Worm (Caenorhabditis elegans) whole organism, late embryonic: Measurements from ENCODE around the gene C04H5.1.

Experiments used
- C08G9.2 ChIP-seq: sonication (generic microtip); optimal IDR thresholded peaks from 2 replicates; lab custom pipeline; 2016; ENCODE audit warnings: mild to moderate bottlenecking, missing genetic modification characterization, moderate library complexity, missing compliant biosample characterization
- T23F11.4 ChIP-seq: fragments of 200-800 bp; sonication (Bioruptor generic); optimal IDR thresholded peaks from 2 replicates; lab custom pipeline; 2018; ENCODE audit warnings: mild to moderate bottlenecking, missing genetic modification characterization, missing compliant biosample characterization
- ahr-1 ChIP-seq: sonication (generic microtip); optimal IDR thresholded peaks from 2 replicates; lab custom pipeline; 2016; ENCODE audit warnings: missing genetic modification characterization, missing compliant biosample characterization
- ceh-18 ChIP-seq: sonication (generic microtip); optimal IDR thresholded peaks from 2 replicates; lab custom pipeline; 2016; ENCODE audit warnings: missing genetic modification characterization, missing compliant biosample characterization
- ceh-2 ChIP-seq: sonication (generic microtip); optimal IDR thresholded peaks from 2 replicates; lab custom pipeline; 2016; ENCODE audit warnings: missing genotype, missing genetic modification characterization, missing compliant biosample characterization
- ceh-24 ChIP-seq: sonication (generic microtip); optimal IDR thresholded peaks from 2 replicates; lab custom pipeline; 2016; ENCODE audit warnings: mild to moderate bottlenecking, missing genetic modification characterization, missing compliant biosample characterization
- ceh-30 ChIP-seq: fragments of 150-350 bp; optimal IDR thresholded peaks from 2 replicates; lab custom pipeline; 2014; ENCODE audit warnings: missing biosample characterization, missing genetic modification characterization
- ceh-34 ChIP-seq: sonication (generic microtip); optimal IDR thresholded peaks from 2 replicates; lab custom pipeline; 2016; ENCODE audit warnings: mild to moderate bottlenecking, missing genetic modification characterization, missing compliant biosample characterization
- ceh-48 ChIP-seq: sonication (generic microtip); optimal IDR thresholded peaks from 2 replicates; lab custom pipeline; 2016; ENCODE audit warnings: missing genetic modification characterization, inconsistent platforms, missing compliant biosample characterization
- che-1 ChIP-seq: sonication (generic microtip); optimal IDR thresholded peaks from 2 replicates; lab custom pipeline; 2016; ENCODE audit warnings: mild to moderate bottlenecking, missing genetic modification characterization, missing compliant biosample characterization
- elt-2 ChIP-seq: sonication (generic microtip); optimal IDR thresholded peaks from 2 replicates; lab custom pipeline; 2016; ENCODE audit warnings: missing genetic modification reagents, missing genetic modification characterization, missing compliant biosample characterization
- eyg-1 ChIP-seq: sonication (generic microtip); optimal IDR thresholded peaks from 2 replicates; lab custom pipeline; 2016; ENCODE audit warnings: missing genotype, missing genetic modification characterization, missing compliant biosample characterization
- fax-1 ChIP-seq: sonication (generic microtip); optimal IDR thresholded peaks from 2 replicates; lab custom pipeline; 2016; ENCODE audit warnings: missing genotype, missing genetic modification characterization, missing compliant biosample characterization
- gmeb-2 ChIP-seq: sonication (generic microtip); optimal IDR thresholded peaks from 2 replicates; lab custom pipeline; 2016; ENCODE audit warnings: missing genetic modification characterization, inconsistent platforms, missing compliant biosample characterization
- hlh-15 ChIP-seq: sonication (generic microtip); optimal IDR thresholded peaks from 2 replicates; lab custom pipeline; 2016; ENCODE audit warnings: missing genetic modification characterization, missing compliant biosample characterization
- hlh-30 ChIP-seq: sonication (generic microtip); optimal IDR thresholded peaks from 2 replicates; lab custom pipeline; 2017; ENCODE audit warnings: antibody characterized with exemption, missing genetic modification characterization, missing compliant biosample characterization; ENCODE audit not compliant: insufficient read depth
- hlh-6 ChIP-seq: sonication (generic microtip); optimal IDR thresholded peaks from 2 replicates; lab custom pipeline; 2016; ENCODE audit warnings: missing genotype, missing genetic modification characterization, missing compliant biosample characterization
- hlh-8 ChIP-seq: sonication (generic microtip); optimal IDR thresholded peaks from 2 replicates; lab custom pipeline; 2016; ENCODE audit warnings: missing genotype, missing genetic modification characterization, missing compliant biosample characterization
- madf-2 ChIP-seq: sonication (generic microtip); optimal IDR thresholded peaks from 2 replicates; lab custom pipeline; 2017; ENCODE audit warnings: missing genetic modification characterization, missing compliant biosample characterization
- mec-3 ChIP-seq: sonication (generic microtip); optimal IDR thresholded peaks from 2 replicates; lab custom pipeline; 2016; ENCODE audit warnings: borderline replicate concordance, missing genetic modification characterization, missing compliant biosample characterization
- nfya-1 ChIP-seq: sonication (generic microtip); optimal IDR thresholded peaks from 2 replicates; lab custom pipeline; 2017; ENCODE audit warnings: missing genetic modification characterization, mild to moderate bottlenecking, missing compliant biosample characterization, antibody characterized with exemption, moderate library complexity
- nhr-11 ChIP-seq: fragments of 150-350 bp; optimal IDR thresholded peaks from 2 replicates; lab custom pipeline; 2014; ENCODE audit warnings: missing biosample characterization, missing genetic modification characterization
- npax-4 ChIP-seq: sonication (generic microtip); optimal IDR thresholded peaks from 2 replicates; lab custom pipeline; 2016; ENCODE audit warnings: missing genetic modification characterization, missing compliant biosample characterization
- odd-2 ChIP-seq: sonication (generic microtip); optimal IDR thresholded peaks from 2 replicates; lab custom pipeline; 2017; ENCODE audit warnings: antibody characterized with exemption, mild to moderate bottlenecking, missing genetic modification characterization, missing compliant biosample characterization
- pag-3 ChIP-seq: sonication (generic microtip); optimal IDR thresholded peaks from 2 replicates; lab custom pipeline; 2016; ENCODE audit warnings: missing compliant biosample characterization, missing genetic modification characterization, borderline replicate concordance
- sox-2 ChIP-seq: fragments of 200-800 bp; sonication (Bioruptor generic); IDR thresholded peaks from 2 replicates; pipeline ENCODE4 v1.3.6; 2022; ENCODE audit warnings: missing genetic modification reagents, missing genetic modification characterization, missing compliant biosample characterization
- sox-4 ChIP-seq: sonication (generic microtip); optimal IDR thresholded peaks from 2 replicates; lab custom pipeline; 2017; ENCODE audit warnings: mild to moderate bottlenecking, missing genetic modification characterization, inconsistent platforms, missing compliant biosample characterization
- syd-9 ChIP-seq: sonication (generic microtip); optimal IDR thresholded peaks from 2 replicates; lab custom pipeline; 2016; ENCODE audit warnings: mild to moderate bottlenecking, missing genetic modification characterization, moderate library complexity, missing compliant biosample characterization
- unc-3 ChIP-seq, 2 experiments: fragments of 200-800 bp in 1 of 2; sonication (Bioruptor generic) in 1 of 2; sonication (generic microtip) in 1 of 2; conservative IDR thresholded peaks in 1 of 2; optimal IDR thresholded peaks in 1 of 2; 2 replicates each; pipeline versions ENCODE4 v1.3.6 to Lab custom; 2016 to 2022; ENCODE audit warnings: missing compliant biosample characterization in 2 of 2, missing genetic modification characterization in 2 of 2, missing genetic modification reagents in 1 of 2
- ztf-16 ChIP-seq: sonication (generic microtip); optimal IDR thresholded peaks from 2 replicates; lab custom pipeline; 2017; ENCODE audit warnings: missing genetic modification characterization, missing compliant biosample characterization

Gene C04H5.1

DNA sequence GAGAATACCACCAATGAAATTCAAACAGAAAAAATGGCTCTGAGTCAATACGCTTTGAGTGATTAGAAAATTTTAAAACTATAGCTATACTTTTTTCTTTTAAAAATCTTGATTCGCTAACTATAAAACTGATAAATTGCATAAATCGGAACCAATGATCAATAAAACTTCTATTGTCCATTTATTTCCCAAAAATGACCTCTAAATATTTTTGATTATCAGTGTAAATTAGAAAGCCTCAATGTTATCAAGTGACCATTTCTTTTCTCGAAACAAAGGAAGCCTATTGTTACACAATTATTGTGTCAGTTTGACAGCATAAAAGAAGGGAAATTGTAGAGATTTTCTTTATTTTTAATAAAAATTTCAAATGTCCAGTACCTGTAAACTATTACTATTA is 34.0 kb upstream of the C04H5.1 start, which contains the start of gene K10H10.4:
TSS of gene K10H10.4 (plus strand) at position 301 of the 400 bp plus-strand sequence.
- no peak for TF ChIP-seq syd-9 (tag; lab: Kevin White, UChicago)
- no peak for TF ChIP-seq C08G9.2 (tag; lab: Kevin White, UChicago)
- no peak for TF ChIP-seq hlh-30 (tag; lab: Kevin White, UChicago)
- TF ChIP-seq madf-2 (tag; lab: Kevin White, UChicago), result no peak
- no peak for TF ChIP-seq ztf-16
- no peak for TF ChIP-seq ceh-2 (tag; lab: Kevin White, UChicago)
- no peak for TF ChIP-seq ceh-30
- TF ChIP-seq odd-2 (tag; lab: Kevin White, UChicago), result no peak

DNA sequence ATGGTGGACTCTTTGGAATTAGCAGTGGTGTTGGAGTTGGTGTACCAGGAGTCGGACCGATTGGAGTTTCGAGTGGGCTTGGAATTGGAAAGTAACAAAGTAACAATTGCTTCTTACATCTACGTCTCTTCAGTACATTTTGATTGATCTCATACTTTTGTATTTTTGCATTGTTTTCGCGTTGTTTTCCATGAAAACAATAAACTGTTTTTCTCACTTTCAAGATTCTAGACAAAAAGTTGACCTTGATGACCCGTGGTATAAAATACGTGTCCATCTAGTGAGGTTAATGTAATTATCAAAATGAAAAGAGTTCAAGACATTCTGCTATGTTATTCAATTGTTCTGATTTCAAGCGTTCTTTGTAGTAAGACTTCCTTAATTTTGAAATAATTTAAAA is 32.7 kb upstream of the C04H5.1 start, which contains the start of gene K10H10.5:
TSS of gene K10H10.5 (plus strand) at position 301 of the 400 bp plus-strand sequence.
- TF ChIP-seq ceh-18 (tag; lab: Kevin White, UChicago), result no peak
- TF ChIP-seq pag-3, result no peak
- no peak for TF ChIP-seq npax-4 (tag; lab: Kevin White, UChicago)
- TF ChIP-seq elt-2 (tag; lab: Kevin White, UChicago), result no peak
- TF ChIP-seq fax-1 (tag; lab: Kevin White, UChicago), result no peak
- no peak for TF ChIP-seq ahr-1 (tag; lab: Kevin White, UChicago)
- no peak for TF ChIP-seq madf-2 (tag; lab: Kevin White, UChicago)
- TF ChIP-seq ceh-24 (tag; lab: Kevin White, UChicago), result no peak
- no peak for TF ChIP-seq hlh-6
- TF ChIP-seq T23F11.4 (GFP tag; lab: Kevin White, UChicago), result no peak
- TF ChIP-seq nfya-1 (tag; lab: Kevin White, UChicago), result no peak
- no peak for TF ChIP-seq mec-3
- TF ChIP-seq nhr-11 (tag; lab: Kevin White, UChicago), result no peak
- TF ChIP-seq gmeb-2 (tag; lab: Kevin White, UChicago), result no peak

DNA sequence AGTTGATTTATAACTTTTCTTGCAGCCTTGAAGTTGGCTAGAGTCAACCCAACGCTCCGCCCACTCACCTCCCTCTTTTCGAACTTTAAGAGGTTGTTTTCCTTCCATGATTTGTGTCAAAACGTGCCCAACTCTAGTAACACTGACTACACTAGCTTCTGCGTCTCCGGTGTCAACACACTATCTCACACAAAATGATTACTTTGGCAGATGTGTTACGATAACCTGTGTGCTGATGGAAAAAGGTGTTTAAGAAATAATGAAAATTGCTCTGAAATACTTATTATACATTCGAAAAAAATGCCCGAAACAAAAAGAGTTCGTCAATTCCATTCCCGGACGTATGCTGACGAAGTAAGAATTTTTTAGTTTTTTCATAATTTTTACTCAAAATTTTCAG is 31.1 kb upstream of the C04H5.1 start, which contains the start of gene K10H10.6:
TSS of gene K10H10.6 (plus strand) at position 301 of the 400 bp plus-strand sequence.
- TF ChIP-seq odd-2 (tag; lab: Kevin White, UChicago) (no peak), sox-2 (GFP tag; lab: Robert Waterston, UW) (no peak)

DNA sequence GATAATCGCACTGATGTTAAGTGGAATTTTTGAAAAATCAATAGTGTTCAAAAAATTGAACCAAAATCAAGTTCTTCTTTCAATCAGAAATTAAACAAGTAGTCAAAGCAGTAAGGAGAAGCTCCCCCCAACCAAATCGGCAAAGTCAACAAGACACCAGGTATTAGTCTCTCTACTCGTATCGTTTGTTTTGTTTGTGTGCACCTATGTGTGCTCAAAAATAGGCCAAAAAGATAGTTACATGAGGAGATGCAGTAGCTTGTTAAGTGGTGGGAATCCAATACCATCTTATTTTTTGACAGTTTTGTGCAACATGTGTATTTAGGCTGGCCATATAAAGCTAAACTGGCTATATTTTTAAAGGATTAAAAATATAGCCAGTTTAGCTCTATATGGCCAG is 27.9 kb upstream of the C04H5.1 start, which contains the start of gene K10H10.12:
TSS of gene K10H10.12 (minus strand) at position 101 of the 400 bp plus-strand sequence.
- TF ChIP-seq sox-4 (no peak), ahr-1 (tag; lab: Kevin White, UChicago) (no peak), unc-3 (GFP tag; conservative IDR thresholded peaks at IDR 0.05; lab: Robert Waterston, UW) (no peak), unc-3 (tag; optimal IDR thresholded peaks at IDR 0.05; lab: Kevin White, UChicago) (no peak), hlh-15 (tag; lab: Kevin White, UChicago) (no peak)

DNA sequence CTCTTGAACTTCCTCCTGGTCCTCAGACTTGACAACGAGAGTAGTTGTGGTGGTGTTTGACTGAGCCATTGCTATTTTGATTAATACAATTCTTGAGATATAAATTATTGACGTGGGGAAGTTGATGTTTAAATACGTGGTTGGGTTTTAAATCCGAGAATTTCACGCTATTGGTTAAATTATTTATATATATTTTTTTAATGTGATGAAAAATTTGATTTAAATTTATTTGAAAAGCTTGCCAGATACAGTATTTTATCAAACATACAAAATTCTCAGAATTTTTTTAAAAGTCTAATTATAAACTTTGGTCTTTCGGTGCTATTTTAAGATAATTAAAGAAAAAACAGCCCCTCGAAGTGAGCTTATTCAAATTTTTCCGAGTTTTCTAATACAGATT is 26.5 kb upstream of the C04H5.1 start, which contains the start of the genes K10H10.7 and K10H10.10:
TSS of gene K10H10.7 (minus strand) at position 101 of the 400 bp plus-strand sequence.
TSS of gene K10H10.10 (plus strand) at position 204 of the 400 bp plus-strand sequence.
- TF ChIP-seq hlh-8, result no peak
- no peak for TF ChIP-seq unc-3 (GFP tag; conservative IDR thresholded peaks at IDR 0.05; lab: Robert Waterston, UW)
- TF ChIP-seq unc-3 (tag; optimal IDR thresholded peaks at IDR 0.05; lab: Kevin White, UChicago), result no peak
- no peak for TF ChIP-seq ceh-48
- no peak for TF ChIP-seq eyg-1
- TF ChIP-seq ahr-1 (tag; lab: Kevin White, UChicago), result no peak
- no peak for TF ChIP-seq che-1 (tag; lab: Kevin White, UChicago)

DNA sequence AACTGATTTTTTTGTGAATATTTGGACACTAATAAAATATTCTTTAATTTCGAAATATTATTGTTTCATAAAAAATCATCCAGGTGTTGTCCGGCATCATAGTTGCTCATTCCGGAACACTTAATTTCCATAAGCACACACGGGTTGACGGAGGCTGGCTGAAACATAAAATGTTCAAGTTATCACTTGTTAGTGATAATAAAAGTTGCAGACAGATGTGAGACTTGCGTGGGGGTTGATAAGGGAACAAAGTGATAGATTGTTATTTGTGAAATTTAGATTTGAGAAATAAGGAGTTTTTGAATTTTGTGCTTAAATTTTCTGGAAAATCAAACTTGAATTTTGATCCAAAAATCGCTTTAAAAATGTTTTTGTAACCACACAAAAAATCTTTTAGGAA is 23.9 kb upstream of the C04H5.1 start:
- TF ChIP-seq elt-2 (tag; lab: Kevin White, UChicago) (peak; percentile 66), ceh-34 (tag; lab: Kevin White, UChicago) (no peak)
